Worm (Caenorhabditis elegans): ENCODE measurements around the gene henn-1.

ce11 chrIII:8275871-8276270, 43.4 kb downstream of the henn-1 start, which contains the start of gene clec-160:
- no peak for TF ChIP-seq ztf-29 (GFP tag; IDR thresholded peaks at IDR 0.05)
- no peak for TF ChIP-seq klf-2 (GFP tag; conservative IDR thresholded peaks at IDR 0.05)
- TF ChIP-seq med-1 (GFP tag; optimal IDR thresholded peaks at IDR 0.05; ENCODE audit: insufficient read depth) = no peak
- no peak for TF ChIP-seq T22C8.4 (GFP tag; IDR thresholded peaks at IDR 0.05)
- TF ChIP-seq tab-1 (GFP tag; IDR thresholded peaks at IDR 0.05) = no peak
- no peak for TF ChIP-seq flt-1 (GFP tag; IDR thresholded peaks at IDR 0.05)
- TF ChIP-seq ref-1 (GFP tag; conservative IDR thresholded peaks at IDR 0.05) = no peak
